Worm (Caenorhabditis elegans) whole organism, L2 larva: Measurements from ENCODE around the gene ZK228.1.

Experiments used
- zag-1 ChIP-seq: fragments of 150-350 bp; optimal IDR thresholded peaks from 2 replicates; lab custom pipeline; 2014; ENCODE audit warnings: missing biosample characterization, missing genetic modification characterization
- ztf-11 ChIP-seq: sonication (generic microtip); optimal IDR thresholded peaks from 2 replicates; lab custom pipeline; 2017; ENCODE audit warnings: missing biosample characterization, missing genetic modification characterization

- TF ChIP-seq ztf-11 (tag; lab: Kevin White, UChicago) (no peak), zag-1 (tag; lab: Kevin White, UChicago) (no peak)
Observed at ce11 chrV:18425544-18425943, 18.7 kb upstream of the ZK228.1 start, which contains the start of gene ZK262.19.
